Worm (Caenorhabditis elegans) whole organism, L2 larva: ENCODE measurements around the gene cec-1.

Experiments used
- R02D3.7 ChIP-seq: fragments of 150-350 bp; optimal IDR thresholded peaks from 2 replicates; lab custom pipeline; 2014; ENCODE audit warnings: missing biosample characterization, missing genetic modification characterization
- lin-13 ChIP-seq: fragments of 150-350 bp; optimal IDR thresholded peaks from 2 replicates; lab custom pipeline; 2014; ENCODE audit warnings: missing biosample characterization, missing genetic modification reagents, missing genetic modification characterization
- lin-39 ChIP-seq: fragments of 150-350 bp; optimal IDR thresholded peaks from 2 replicates; lab custom pipeline; 2014; ENCODE audit warnings: missing biosample characterization, missing genetic modification reagents, missing genetic modification characterization
- lsy-2 ChIP-seq, 2 experiments: fragments of 150-350 bp in 1 of 2; sonication (generic microtip) in 1 of 2; optimal IDR thresholded peaks; 2 replicates each; lab custom pipeline; 2014 to 2017; ENCODE audit warnings: missing biosample characterization in 2 of 2, missing genetic modification characterization in 2 of 2
- mdl-1 ChIP-seq, 2 experiments: fragments of 150-350 bp in 1 of 2; sonication (generic microtip) in 1 of 2; optimal IDR thresholded peaks; 2 replicates each; lab custom pipeline; 2017; ENCODE audit warnings: missing biosample characterization in 2 of 2, missing genetic modification characterization in 2 of 2
- nhr-12 ChIP-seq: fragments of 150-350 bp; optimal IDR thresholded peaks from 2 replicates; lab custom pipeline; 2014; ENCODE audit warnings: missing biosample characterization, missing genetic modification characterization
- nhr-77 ChIP-seq: fragments of 150-350 bp; optimal IDR thresholded peaks from 2 replicates; lab custom pipeline; 2014; ENCODE audit warnings: missing biosample characterization, missing genetic modification characterization
- skn-1 ChIP-seq: sonication (generic microtip); optimal IDR thresholded peaks from 2 replicates; lab custom pipeline; 2017; ENCODE audit warnings: missing biosample characterization, missing genetic modification characterization
- snpc-4 ChIP-seq: fragments of 150-350 bp; optimal IDR thresholded peaks from 2 replicates; lab custom pipeline; 2014; ENCODE audit warnings: missing biosample characterization, missing genetic modification characterization
- unc-62 ChIP-seq: fragments of 150-350 bp; optimal IDR thresholded peaks from 2 replicates; lab custom pipeline; 2014; ENCODE audit warnings: missing biosample characterization, missing genetic modification reagents, missing genetic modification characterization
- ztf-4 ChIP-seq: fragments of 150-350 bp; optimal IDR thresholded peaks from 2 replicates; lab custom pipeline; 2014; ENCODE audit warnings: missing biosample characterization, missing genetic modification characterization

ce11 chrIII:8451181-8451580 is 25.0 kb downstream of the cec-1 start:
- no peak for TF ChIP-seq snpc-4 (tag; lab: Kevin White, UChicago)
- TF ChIP-seq R02D3.7 = no peak
- TF ChIP-seq unc-62 (GFP tag; lab: Kevin White, UChicago) = no peak
- TF ChIP-seq nhr-12 (tag; lab: Kevin White, UChicago) = no peak
- TF ChIP-seq skn-1 (tag; lab: Kevin White, UChicago) = no peak
- no peak for TF ChIP-seq ztf-4 (tag; lab: Kevin White, UChicago)
- TF ChIP-seq lin-39 = no peak
- TF ChIP-seq mdl-1 (tag; optimal IDR thresholded peaks at IDR 0.05; lab: Kevin White, UChicago) = no peak
- TF ChIP-seq nhr-77 (tag; lab: Kevin White, UChicago) = no peak
- TF ChIP-seq lin-13 (GFP tag; lab: Kevin White, UChicago) = no peak
- TF ChIP-seq lsy-2 (tag; optimal IDR thresholded peaks at IDR 0.05; lab: Kevin White, UChicago) = no peak
